Fruit fly (Drosophila melanogaster): Measurements from ENCODE around the gene Syt12.

dm6 chrX:13338113-13338512 is 20.9 kb upstream of the Syt12 start, which contains the start of gene CG15747:
- TF ChIP-seq lola (GFP tag; optimal IDR thresholded peaks at IDR 0.05) (no peak), Hnf4 (GFP tag; optimal IDR thresholded peaks at IDR 0.05) (no peak), fru (GFP tag; optimal IDR thresholded peaks at IDR 0.05) (no peak), HLH106 (tag; optimal IDR thresholded peaks at IDR 0.05) (no peak), Vsx2 (GFP tag; optimal IDR thresholded peaks at IDR 0.05; ENCODE audit: partially characterized antibody) (no peak), CrebA (GFP tag; optimal IDR thresholded peaks at IDR 0.05; ENCODE audit: borderline replicate concordance) (no peak), pan (optimal IDR thresholded peaks at IDR 0.05) (no peak), Hr78 (GFP tag; optimal IDR thresholded peaks at IDR 0.05) (no peak), foxo (GFP tag; optimal IDR thresholded peaks at IDR 0.05) (no peak), psq (GFP tag; optimal IDR thresholded peaks at IDR 0.05) (no peak)

All from whole organism, wandering third instar larva.